Worm (Caenorhabditis elegans) whole organism, L2 larva: Measurements from ENCODE around the gene lurp-2.

Experiments
- C34F6.9 ChIP-seq: fragments of 150-350 bp; optimal IDR thresholded peaks from 2 replicates; lab custom pipeline; 2014; ENCODE audit warnings: missing biosample characterization, missing genetic modification characterization
- F13H6.1 ChIP-seq: sonication (generic microtip); optimal IDR thresholded peaks from 2 replicates; lab custom pipeline; 2016; ENCODE audit warnings: missing genetic modification characterization, missing compliant biosample characterization
- R02D3.7 ChIP-seq: fragments of 150-350 bp; optimal IDR thresholded peaks from 2 replicates; lab custom pipeline; 2014; ENCODE audit warnings: missing biosample characterization, missing genetic modification characterization
- ZK546.5 ChIP-seq: sonication (generic microtip); optimal IDR thresholded peaks from 2 replicates; lab custom pipeline; 2017; ENCODE audit warnings: missing biosample characterization, missing genetic modification characterization
- alr-1 ChIP-seq: fragments of 150-350 bp; optimal IDR thresholded peaks from 2 replicates; lab custom pipeline; 2014; ENCODE audit warnings: missing biosample characterization, missing genetic modification characterization
- aly-2 ChIP-seq: fragments of 150-350 bp; optimal IDR thresholded peaks from 2 replicates; lab custom pipeline; 2014; ENCODE audit warnings: missing biosample characterization, missing genetic modification characterization
- blmp-1 ChIP-seq: sonication (generic microtip); optimal IDR thresholded peaks from 2 replicates; lab custom pipeline; 2017; ENCODE audit warnings: missing genetic modification characterization, mild to moderate bottlenecking, missing compliant biosample characterization, antibody characterized with exemption, moderate library complexity; ENCODE audit not compliant: insufficient read depth
- ceh-16 ChIP-seq: fragments of 150-350 bp; optimal IDR thresholded peaks from 2 replicates; lab custom pipeline; 2014; ENCODE audit warnings: missing biosample characterization, missing genetic modification characterization
- ceh-82 ChIP-seq: fragments of 150-350 bp; optimal IDR thresholded peaks from 2 replicates; lab custom pipeline; 2014; ENCODE audit warnings: missing biosample characterization, missing genetic modification characterization
- crh-2 ChIP-seq: sonication (generic microtip); optimal IDR thresholded peaks from 2 replicates; lab custom pipeline; 2017; ENCODE audit warnings: missing biosample characterization, missing genetic modification characterization
- dmd-4 ChIP-seq: sonication (generic microtip); optimal IDR thresholded peaks from 2 replicates; lab custom pipeline; 2017; ENCODE audit warnings: missing biosample characterization, missing genetic modification characterization
- egl-27 ChIP-seq: sonication (generic microtip); optimal IDR thresholded peaks from 3 replicates; lab custom pipeline; 2017; ENCODE audit warnings: missing biosample characterization, missing genetic modification reagents, missing genetic modification characterization
- elt-3 ChIP-seq: sonication (generic microtip); optimal IDR thresholded peaks from 2 replicates; lab custom pipeline; 2017; ENCODE audit warnings: missing biosample characterization, missing genetic modification characterization
- fos-1 ChIP-seq: fragments of 150-350 bp; optimal IDR thresholded peaks from 2 replicates; lab custom pipeline; 2014; ENCODE audit warnings: missing biosample characterization, missing genetic modification characterization
- gmeb-1 ChIP-seq: fragments of 150-350 bp; optimal IDR thresholded peaks from 2 replicates; lab custom pipeline; 2014; ENCODE audit warnings: missing biosample characterization, missing genetic modification characterization
- lin-11 ChIP-seq: fragments of 150-350 bp; sonication (generic microtip); optimal IDR thresholded peaks from 2 replicates; lab custom pipeline; 2014; ENCODE audit warnings: missing biosample characterization, missing genetic modification characterization, inconsistent platforms, mixed read lengths
- lin-39 ChIP-seq: fragments of 150-350 bp; optimal IDR thresholded peaks from 2 replicates; lab custom pipeline; 2014; ENCODE audit warnings: missing biosample characterization, missing genetic modification reagents, missing genetic modification characterization
- lsy-2 ChIP-seq, 2 experiments: fragments of 150-350 bp in 1 of 2; sonication (generic microtip) in 1 of 2; optimal IDR thresholded peaks; 2 replicates each; lab custom pipeline; 2014 to 2017; ENCODE audit warnings: missing biosample characterization in 2 of 2, missing genetic modification characterization in 2 of 2
- mab-5 ChIP-seq: fragments of 150-350 bp; optimal IDR thresholded peaks from 2 replicates; lab custom pipeline; 2014; ENCODE audit warnings: missing biosample characterization, missing genetic modification characterization
- mbf-1 ChIP-seq: sonication (generic microtip); optimal IDR thresholded peaks from 2 replicates; lab custom pipeline; 2017; ENCODE audit warnings: missing biosample characterization, missing genetic modification characterization
- mdl-1 ChIP-seq, 2 experiments: fragments of 150-350 bp in 1 of 2; sonication (generic microtip) in 1 of 2; optimal IDR thresholded peaks; 2 replicates each; lab custom pipeline; 2017; ENCODE audit warnings: missing biosample characterization in 2 of 2, missing genetic modification characterization in 2 of 2
- nhr-10 ChIP-seq: sonication (generic microtip); optimal IDR thresholded peaks from 2 replicates; lab custom pipeline; 2017; ENCODE audit warnings: missing biosample characterization, missing genetic modification characterization
- nhr-11 ChIP-seq: fragments of 150-350 bp; optimal IDR thresholded peaks from 2 replicates; lab custom pipeline; 2014; ENCODE audit warnings: missing biosample characterization, missing genetic modification characterization
- nhr-12 ChIP-seq: fragments of 150-350 bp; optimal IDR thresholded peaks from 2 replicates; lab custom pipeline; 2014; ENCODE audit warnings: missing biosample characterization, missing genetic modification characterization
- nhr-129 ChIP-seq: fragments of 150-350 bp; optimal IDR thresholded peaks from 2 replicates; lab custom pipeline; 2014; ENCODE audit warnings: missing biosample characterization, missing genetic modification characterization
- nhr-23 ChIP-seq: fragments of 150-350 bp; optimal IDR thresholded peaks from 2 replicates; lab custom pipeline; 2014; ENCODE audit warnings: missing biosample characterization, missing genetic modification reagents, missing genetic modification characterization
- nhr-237 ChIP-seq: fragments of 150-350 bp; optimal IDR thresholded peaks from 2 replicates; lab custom pipeline; 2014; ENCODE audit warnings: missing biosample characterization, missing genetic modification characterization
- nhr-25 ChIP-seq: fragments of 150-350 bp; sonication (generic microtip); optimal IDR thresholded peaks from 3 replicates; lab custom pipeline; 2014; ENCODE audit warnings: missing biosample characterization, missing genetic modification characterization
- nhr-6 ChIP-seq: fragments of 150-350 bp; optimal IDR thresholded peaks from 2 replicates; lab custom pipeline; 2014; ENCODE audit warnings: missing biosample characterization, missing genetic modification characterization
- peb-1 ChIP-seq: fragments of 150-350 bp; optimal IDR thresholded peaks from 2 replicates; lab custom pipeline; 2014; ENCODE audit warnings: missing biosample characterization, missing genetic modification characterization
- skn-1 ChIP-seq: sonication (generic microtip); optimal IDR thresholded peaks from 2 replicates; lab custom pipeline; 2017; ENCODE audit warnings: missing biosample characterization, missing genetic modification characterization
- sma-3 ChIP-seq: sonication (generic microtip); optimal IDR thresholded peaks from 2 replicates; lab custom pipeline; 2016; ENCODE audit warnings: missing genetic modification reagents, missing genetic modification characterization, missing compliant biosample characterization
- sma-9 ChIP-seq, 2 experiments: fragments of 150-350 bp in 1 of 2; sonication (generic microtip) in 1 of 2; optimal IDR thresholded peaks; 2 replicates each; lab custom pipeline; 2014 to 2016; ENCODE audit warnings: missing genetic modification characterization in 2 of 2, mild to moderate bottlenecking in 1 of 2, missing biosample characterization in 1 of 2, missing compliant biosample characterization in 1 of 2, missing genetic modification reagents in 1 of 2, moderate library complexity in 1 of 2
- snpc-4 ChIP-seq: fragments of 150-350 bp; optimal IDR thresholded peaks from 2 replicates; lab custom pipeline; 2014; ENCODE audit warnings: missing biosample characterization, missing genetic modification characterization
- unc-39 ChIP-seq: fragments of 150-350 bp; optimal IDR thresholded peaks from 2 replicates; lab custom pipeline; 2014; ENCODE audit warnings: missing biosample characterization, missing genetic modification characterization
- unc-55 ChIP-seq: fragments of 150-350 bp; sonication (generic microtip); optimal IDR thresholded peaks from 3 replicates; lab custom pipeline; 2014; ENCODE audit warnings: missing biosample characterization, missing genetic modification reagents, missing genetic modification characterization
- unc-62 ChIP-seq: fragments of 150-350 bp; optimal IDR thresholded peaks from 2 replicates; lab custom pipeline; 2014; ENCODE audit warnings: missing biosample characterization, missing genetic modification reagents, missing genetic modification characterization
- zag-1 ChIP-seq: fragments of 150-350 bp; optimal IDR thresholded peaks from 2 replicates; lab custom pipeline; 2014; ENCODE audit warnings: missing biosample characterization, missing genetic modification characterization
- ztf-1 ChIP-seq: fragments of 200-800 bp; sonication (Bioruptor generic); conservative IDR thresholded peaks from 2 replicates; pipeline ENCODE4 v1.3.6; 2022; ENCODE audit warnings: missing genetic modification characterization, missing compliant biosample characterization
- ztf-11 ChIP-seq: sonication (generic microtip); optimal IDR thresholded peaks from 2 replicates; lab custom pipeline; 2017; ENCODE audit warnings: missing biosample characterization, missing genetic modification characterization
- ztf-4 ChIP-seq: fragments of 150-350 bp; optimal IDR thresholded peaks from 2 replicates; lab custom pipeline; 2014; ENCODE audit warnings: missing biosample characterization, missing genetic modification characterization

Gene lurp-2

DNA sequence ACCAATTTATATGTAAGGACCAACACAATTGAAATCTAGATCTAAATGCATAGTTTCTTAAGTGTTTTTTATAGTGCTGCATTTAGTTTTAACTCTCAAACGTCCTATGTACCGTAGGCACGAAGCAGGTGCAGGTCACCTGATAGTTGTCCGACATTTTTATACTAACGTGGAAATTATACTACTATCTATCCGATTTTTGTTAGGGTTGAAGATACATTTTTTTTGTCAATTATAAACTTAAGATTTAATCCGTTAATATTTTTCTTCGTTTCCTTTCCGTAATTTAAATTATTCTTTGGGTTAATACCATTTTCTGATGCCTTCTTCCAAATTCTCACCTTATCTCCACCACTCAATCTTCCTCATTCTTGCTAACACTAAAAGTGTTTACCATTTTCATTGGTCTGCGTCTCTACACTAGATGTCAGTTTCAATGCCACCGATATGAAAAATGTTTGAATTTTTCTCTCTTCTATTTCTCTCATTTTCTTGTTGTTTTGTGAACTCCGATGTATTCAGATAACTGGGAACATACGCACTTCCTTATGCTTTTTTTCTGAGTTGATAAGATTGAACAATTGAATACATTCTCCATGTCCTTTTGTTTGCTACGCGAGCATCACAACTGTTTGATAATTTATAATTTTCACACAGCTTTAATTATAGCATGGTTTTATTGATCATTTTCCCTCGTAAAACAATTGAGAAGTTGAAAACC lies 8.0 kb upstream of the lurp-2 start, which contains the start of gene Y2H9A.4:
Gene Y2H9A.4, plus strand, starts transcription at position 671 of the 721 bp plus-strand sequence.
- TF ChIP-seq mbf-1 (no peak), R02D3.7 (tag; lab: Kevin White, UChicago) (no peak), C34F6.9 (tag; lab: Kevin White, UChicago) (peak; percentile 23), ztf-11 (tag; lab: Kevin White, UChicago) (no peak), fos-1 (tag; lab: Kevin White, UChicago) (peak; percentile 53), nhr-23 (no peak), mab-5 (peak; percentile 28), nhr-25 (tag; lab: Kevin White, UChicago) (peak; percentile 31), crh-2 (tag; lab: Kevin White, UChicago) (peak; percentile 56)

DNA sequence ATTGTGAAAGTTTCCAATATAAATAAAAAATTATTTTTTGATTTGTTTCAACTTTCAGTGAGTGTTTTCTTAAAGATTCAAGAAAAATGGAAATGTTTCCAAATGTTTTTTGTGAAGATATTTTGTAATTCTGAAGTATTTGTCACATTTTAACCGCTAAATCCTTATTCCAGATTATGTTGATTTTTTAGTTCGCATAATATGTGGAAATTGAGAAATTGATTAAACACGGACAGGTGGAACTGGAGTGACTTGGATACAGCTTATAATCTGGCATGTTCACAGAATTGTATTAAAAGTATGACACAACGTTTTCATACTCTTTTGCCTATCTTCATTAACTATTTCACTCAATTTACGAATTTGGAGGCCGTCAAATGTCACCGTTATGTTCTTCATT lies 2.0 kb downstream of the lurp-2 start, which contains the start of gene lurp-3:
Gene lurp-3, plus strand, starts transcription at position 301 of the 400 bp plus-strand sequence.
- TF ChIP-seq aly-2: no peak
- no peak for TF ChIP-seq blmp-1
- no peak for TF ChIP-seq ztf-4 (tag; lab: Kevin White, UChicago)
- no peak for TF ChIP-seq ceh-82 (tag; lab: Kevin White, UChicago)
- no peak for TF ChIP-seq nhr-23
- no peak for TF ChIP-seq zag-1
- no peak for TF ChIP-seq elt-3 (tag; lab: Kevin White, UChicago)
- no peak for TF ChIP-seq nhr-25 (tag; lab: Kevin White, UChicago)
- no peak for TF ChIP-seq nhr-6 (tag; lab: Kevin White, UChicago)
- no peak for TF ChIP-seq mdl-1 (tag; optimal IDR thresholded peaks at IDR 0.05; lab: Kevin White, UChicago)
- no peak for TF ChIP-seq ceh-16 (tag; lab: Kevin White, UChicago)
- TF ChIP-seq nhr-10 (tag; lab: Kevin White, UChicago): no peak
- TF ChIP-seq ZK546.5: no peak

DNA sequence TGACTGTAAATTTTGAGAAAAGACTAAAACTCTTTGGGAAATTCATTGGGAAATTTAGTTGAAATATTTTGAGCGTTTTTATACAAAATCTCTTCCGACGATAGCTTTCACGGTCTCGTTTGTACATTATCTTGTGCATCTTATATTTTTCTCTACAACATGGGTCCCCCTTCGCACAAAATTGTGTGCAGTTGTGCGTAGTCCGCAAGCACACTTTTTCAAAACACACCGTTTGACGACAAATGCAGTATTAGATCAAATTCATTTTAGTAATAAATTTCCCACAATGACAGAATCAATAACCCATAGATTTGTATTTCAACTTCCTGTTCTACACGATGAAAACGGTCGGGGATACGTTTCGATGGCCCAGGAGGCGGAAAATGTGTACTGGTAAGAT lies 4.4 kb downstream of the lurp-2 start, which contains the start of gene F25H9.2:
Gene F25H9.2, plus strand, starts transcription at position 226 of the 400 bp plus-strand sequence.
- TF ChIP-seq C34F6.9 (tag; lab: Kevin White, UChicago) (peak; percentile 43), alr-1 (tag; lab: Kevin White, UChicago) (no peak), fos-1 (tag; lab: Kevin White, UChicago) (no peak), lin-11 (tag; lab: Kevin White, UChicago) (no peak), ceh-16 (tag; lab: Kevin White, UChicago) (no peak), egl-27 (tag; lab: Kevin White, UChicago) (no peak), peb-1 (no peak), lin-39 (no peak), mab-5 (peak; percentile 0)

DNA sequence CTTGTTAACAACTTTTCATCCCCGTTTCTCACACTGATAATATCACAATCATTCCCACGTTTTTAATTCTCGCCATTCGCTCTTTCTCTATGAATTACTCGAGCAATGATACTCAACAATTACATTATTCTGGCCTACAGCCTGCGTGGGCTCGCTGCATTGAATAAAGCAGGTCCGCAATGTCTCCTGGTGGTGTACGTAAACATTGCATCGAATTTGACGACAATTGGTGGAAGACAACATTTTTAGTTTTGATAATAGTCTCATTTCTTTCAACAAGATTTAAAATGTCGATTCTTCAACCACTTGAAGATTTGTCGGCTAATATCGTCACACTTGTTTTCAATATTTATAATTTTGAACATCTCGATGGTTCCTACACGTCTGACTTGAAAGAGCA lies 5.9 kb downstream of the lurp-2 start, which contains the start of gene bath-39:
Gene bath-39, plus strand, starts transcription at position 137 of the 400 bp plus-strand sequence.
- TF ChIP-seq C34F6.9 (tag; lab: Kevin White, UChicago) (peak; percentile 52), unc-55 (GFP tag; lab: Kevin White, UChicago) (peak; percentile 37), sma-3 (GFP tag; lab: Kevin White, UChicago) (no peak), lsy-2 (tag; optimal IDR thresholded peaks at IDR 0.05; lab: Kevin White, UChicago) (peak in 1 of 2 experiments; percentile 33), nhr-129 (peak; percentile 50), aly-2 (no peak)

DNA sequence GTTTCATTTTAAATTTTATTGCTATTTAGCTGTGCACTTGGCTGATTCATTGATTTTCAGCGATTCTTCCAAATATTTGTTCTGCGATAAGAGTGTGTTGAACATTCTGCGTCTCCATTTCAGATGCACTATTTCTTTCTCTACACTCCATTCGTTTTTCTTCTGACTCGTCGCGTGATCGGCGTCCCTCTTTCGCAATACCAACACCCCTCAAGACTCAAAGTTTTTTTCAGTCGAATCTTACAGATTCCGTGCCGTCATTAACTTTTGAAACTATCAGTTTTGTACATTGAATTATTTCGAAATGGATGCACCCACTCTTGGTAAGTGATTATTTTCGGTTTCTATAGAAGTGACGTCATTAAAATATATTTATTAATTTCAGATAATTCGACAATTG lies 9.5 kb downstream of the lurp-2 start, which contains the start of gene frm-10:
Gene frm-10, plus strand, starts transcription at position 234 of the 400 bp plus-strand sequence.
- TF ChIP-seq aly-2 (no peak), nhr-237 (tag; lab: Kevin White, UChicago) (no peak), alr-1 (tag; lab: Kevin White, UChicago) (no peak), mdl-1 (tag; optimal IDR thresholded peaks at IDR 0.05; lab: Kevin White, UChicago) (peak; percentile 8 to 28), nhr-23 (no peak), gmeb-1 (peak; percentile 68), skn-1 (tag; lab: Kevin White, UChicago) (peak; percentile 79), ztf-1 (GFP tag; lab: Robert Waterston, UW) (no peak), nhr-129 (peak; percentile 84), zag-1 (no peak), R02D3.7 (tag; lab: Kevin White, UChicago) (no peak), F13H6.1 (tag; lab: Kevin White, UChicago) (peak; percentile 59), snpc-4 (no peak), dmd-4 (tag; lab: Kevin White, UChicago) (no peak), nhr-12 (tag; lab: Kevin White, UChicago) (no peak), peb-1 (no peak), egl-27 (tag; lab: Kevin White, UChicago) (no peak), ztf-4 (tag; lab: Kevin White, UChicago) (peak; percentile 25), ceh-16 (tag; lab: Kevin White, UChicago) (no peak), lsy-2 (tag; optimal IDR thresholded peaks at IDR 0.05; lab: Kevin White, UChicago) (peak; percentile 8 to 65), ZK546.5 (no peak), lin-39 (no peak), sma-9 (GFP tag; optimal IDR thresholded peaks at IDR 0.05; lab: Kevin White, UChicago) (peak; percentile 65), sma-9 (tag; optimal IDR thresholded peaks at IDR 0.05; lab: Kevin White, UChicago) (no peak), mab-5 (no peak), nhr-11 (tag; lab: Kevin White, UChicago) (no peak), ztf-11 (tag; lab: Kevin White, UChicago) (no peak), elt-3 (tag; lab: Kevin White, UChicago) (no peak), fos-1 (tag; lab: Kevin White, UChicago) (peak; percentile 93), unc-62 (no peak), unc-39 (tag; lab: Kevin White, UChicago) (no peak)
